Fruit fly (Drosophila melanogaster): ENCODE measurements around the gene CG13083.

CG13083 gene

dm6 chr2L:19452535-19453317, 34.6 kb upstream of the CG13083 start (continued):
- TF ChIP-seq Tbp (GFP tag; optimal IDR thresholded peaks at IDR 0.05) (no peak), NFAT (GFP tag; IDR thresholded peaks at IDR 0.05) (no peak), fd3F (GFP tag; optimal IDR thresholded peaks at IDR 0.05) (no peak), CG12071 (GFP tag; optimal IDR thresholded peaks at IDR 0.05) (no peak), CG2875 (GFP tag; optimal IDR thresholded peaks at IDR 0.05) (no peak), Adf1 (GFP tag; IDR thresholded peaks at IDR 0.05) (peak; percentile 66; the same call in 1 of the 2 replicates), CG14667 (GFP tag; IDR thresholded peaks at IDR 0.05) (no peak), Pdp1 (GFP tag; optimal IDR thresholded peaks at IDR 0.05) (peak; percentile 22 to 51), da (GFP tag; optimal IDR thresholded peaks at IDR 0.05) (no peak), Dbx (GFP tag; IDR thresholded peaks at IDR 0.05) (peak; percentile 36; the same call in 1 of the 3 replicates), HLHmδ (GFP tag; optimal IDR thresholded peaks at IDR 0.05) (peak; percentile 15), eyg (GFP tag; optimal IDR thresholded peaks at IDR 0.05) (no peak), kni (GFP tag; optimal IDR thresholded peaks at IDR 0.05) (no peak), CG17186 (GFP tag; optimal IDR thresholded peaks at IDR 0.05) (no peak), HLH4C (GFP tag; IDR thresholded peaks at IDR 0.05; ENCODE audit: partially characterized antibody) (no peak), Max (GFP tag; optimal IDR thresholded peaks at IDR 0.05) (no peak), Antp (GFP tag; optimal IDR thresholded peaks at IDR 0.05) (peak; percentile 1), lilli (GFP tag; optimal IDR thresholded peaks at IDR 0.05) (peak; percentile 40), dmrt11E (tag; optimal IDR thresholded peaks at IDR 0.05) (no peak), Xrp1 (GFP tag; IDR thresholded peaks at IDR 0.05) (peak; percentile 53; the same call in 1 of the 2 replicates), bab2 (GFP tag; optimal IDR thresholded peaks at IDR 0.05) (no peak), tio (GFP tag; optimal IDR thresholded peaks at IDR 0.05) (no peak), nmo (GFP tag; optimal IDR thresholded peaks at IDR 0.05) (no peak), Atf3 (GFP tag; optimal IDR thresholded peaks at IDR 0.05) (no peak), HHEX (GFP tag; optimal IDR thresholded peaks at IDR 0.05) (no peak), fru (optimal IDR thresholded peaks at IDR 0.05) (no peak), CG12219 (GFP tag; optimal IDR thresholded peaks at IDR 0.05) (no peak), amos (GFP tag; IDR thresholded peaks at IDR 0.05; ENCODE audit: partially characterized antibody) (peak; percentile 7; the same call in 1 of the 2 replicates), hkb (optimal IDR thresholded peaks at IDR 0.05) (no peak), hkb (GFP tag; IDR thresholded peaks at IDR 0.05) (peak; percentile 24; the same call in 1 of the 2 replicates), sqz (GFP tag; optimal IDR thresholded peaks at IDR 0.05) (peak; percentile 80), BEAF-32 (GFP tag; optimal IDR thresholded peaks at IDR 0.05) (no peak), slbo (GFP tag; IDR thresholded peaks at IDR 0.05) (peak; percentile 60), Six4 (GFP tag; optimal IDR thresholded peaks at IDR 0.05) (peak; percentile 27), onecut (GFP tag; IDR thresholded peaks at IDR 0.05) (no peak), CG1792 (GFP tag; optimal IDR thresholded peaks at IDR 0.05) (no peak), Vsx1 (GFP tag; optimal IDR thresholded peaks at IDR 0.05) (no peak), bbx (GFP tag; IDR thresholded peaks at IDR 0.05; ENCODE audit: partially characterized antibody) (peak; percentile 45; the same call in 1 of the 2 replicates), sisA (GFP tag; IDR thresholded peaks at IDR 0.05) (peak; percentile 56), h (optimal IDR thresholded peaks at IDR 0.05) (no peak), lov (optimal IDR thresholded peaks at IDR 0.05) (no peak), lov (GFP tag; IDR thresholded peaks at IDR 0.05) (no peak), CG13624 (GFP tag; optimal IDR thresholded peaks at IDR 0.05) (no peak), schlank (tag; optimal IDR thresholded peaks at IDR 0.05) (no peak), CG16779 (GFP tag; IDR thresholded peaks at IDR 0.05) (0 out of 2 replicates have a peak, but pooled peaks have one; percentile 3), cato (GFP tag; optimal IDR thresholded peaks at IDR 0.05; ENCODE audit: borderline replicate concordance) (no peak), Gsc (GFP tag; IDR thresholded peaks at IDR 0.05) (no peak), hb (GFP tag; IDR thresholded peaks at IDR 0.05; ENCODE audit: partially characterized antibody) (0 out of 3 replicates have a peak, but pooled peaks have one; percentile 29), Ravus (GFP tag; IDR thresholded peaks at IDR 0.05) (no peak), tgo (GFP tag; IDR thresholded peaks at IDR 0.05) (no peak)

Data from whole organism, embryonic.